Fruit fly (Drosophila melanogaster) whole organism, adult: Measurements from ENCODE around the gene dsd.

Source experiments
- CG11617 ChIP-seq: fragments of 200-800 bp; sonication (Bioruptor generic); optimal IDR thresholded peaks from 2 replicates; lab custom pipeline; 2017; ENCODE audit warnings: mild to moderate bottlenecking, missing biosample characterization, missing genetic modification reagents, missing genetic modification characterization
- CG12768 ChIP-seq: fragments of 200-800 bp; sonication (Bioruptor generic); optimal IDR thresholded peaks from 2 replicates; lab custom pipeline; 2017; ENCODE audit warnings: missing biosample characterization, missing genetic modification characterization, mild to moderate bottlenecking, moderate library complexity, missing genetic modification reagents
- CG14711 ChIP-seq: fragments of 200-800 bp; sonication (Bioruptor generic); optimal IDR thresholded peaks from 2 replicates; lab custom pipeline; 2018; ENCODE audit warnings: missing biosample characterization, mild to moderate bottlenecking, missing genetic modification characterization, moderate library complexity
- CG33017 ChIP-seq: fragments of 200-800 bp; sonication (Bioruptor generic); optimal IDR thresholded peaks from 2 replicates; lab custom pipeline; 2018; ENCODE audit warnings: missing biosample characterization, mild to moderate bottlenecking, missing genetic modification characterization, moderate library complexity
- CG5204 ChIP-seq: fragments of 200-800 bp; sonication (Bioruptor generic); optimal IDR thresholded peaks from 2 replicates; lab custom pipeline; 2016; ENCODE audit warnings: missing biosample characterization, missing genetic modification characterization
- CG7045 ChIP-seq: fragments of 200-800 bp; sonication (Bioruptor generic); optimal IDR thresholded peaks from 2 replicates; lab custom pipeline; 2017; ENCODE audit warnings: missing biosample characterization, mild to moderate bottlenecking, missing genetic modification characterization
- CG7101 ChIP-seq: fragments of 200-800 bp; sonication (Bioruptor generic); optimal IDR thresholded peaks from 2 replicates; lab custom pipeline; 2018; ENCODE audit warnings: missing biosample characterization, mild to moderate bottlenecking, missing genetic modification characterization, moderate library complexity
- Crg-1 ChIP-seq: fragments of 200-800 bp; sonication (Bioruptor generic); optimal IDR thresholded peaks from 2 replicates; lab custom pipeline; 2016; ENCODE audit warnings: missing biosample characterization, missing genetic modification characterization
- Hr96 ChIP-seq: fragments of 200-800 bp; sonication (Bioruptor generic); optimal IDR thresholded peaks from 2 replicates; lab custom pipeline; 2016; ENCODE audit warnings: missing biosample characterization, missing genetic modification characterization
- Mnt ChIP-seq: fragments of 200-800 bp; sonication (Bioruptor generic); optimal IDR thresholded peaks from 2 replicates; lab custom pipeline; 2016; ENCODE audit warnings: missing biosample characterization, mild to moderate bottlenecking, missing genetic modification characterization
- bab1 ChIP-seq: fragments of 200-800 bp; sonication (Bioruptor generic); optimal IDR thresholded peaks from 3 replicates; lab custom pipeline; 2019; ENCODE audit warnings: missing biosample characterization, mild to moderate bottlenecking, missing genetic modification characterization, moderate library complexity
- cic ChIP-seq: fragments of 200-800 bp; sonication (Bioruptor generic); optimal IDR thresholded peaks from 2 replicates; lab custom pipeline; 2017; ENCODE audit warnings: missing biosample characterization, mild to moderate bottlenecking, missing genetic modification characterization, moderate library complexity
- kay ChIP-seq: fragments of 200-800 bp; sonication (Bioruptor generic); peaks from one replicate; lab custom pipeline; 2016; ENCODE audit warnings: missing biosample characterization, missing genetic modification characterization, borderline replicate concordance
- ovo ChIP-seq: fragments of 200-800 bp; sonication (Bioruptor generic); optimal IDR thresholded peaks from 2 replicates; lab custom pipeline; 2016; ENCODE audit warnings: missing biosample characterization, missing genetic modification characterization
- tj ChIP-seq: fragments of 200-800 bp; sonication (Bioruptor generic); optimal IDR thresholded peaks from 3 replicates; lab custom pipeline; 2017; ENCODE audit warnings: missing biosample characterization, mild to moderate bottlenecking, missing genetic modification characterization, moderate library complexity
- toe ChIP-seq: fragments of 200-800 bp; sonication (Bioruptor generic); optimal IDR thresholded peaks from 2 replicates; lab custom pipeline; 2016; ENCODE audit warnings: missing biosample characterization, missing genetic modification characterization

The dsd gene

DNA sequence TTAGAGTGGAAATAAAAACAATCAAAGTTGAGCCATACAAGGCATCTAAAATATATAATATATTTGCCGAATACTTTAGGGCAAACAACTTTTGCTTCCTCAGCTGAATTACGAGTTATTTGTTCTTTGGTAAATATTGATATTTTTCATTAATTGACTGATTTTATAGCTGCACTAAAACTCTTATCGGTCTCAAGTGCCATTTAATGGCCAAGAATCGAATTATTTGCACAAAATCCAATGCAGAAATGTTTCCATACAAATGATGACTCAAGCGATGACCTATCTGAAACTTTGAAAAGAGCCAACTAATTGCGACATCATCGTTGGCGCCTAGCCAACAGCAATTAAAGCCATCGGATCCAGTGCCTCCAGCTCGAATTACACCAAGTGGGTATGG lies 53.8 kb downstream of the dsd start:
- peak; percentile 85 for TF ChIP-seq cic (GFP tag; lab: Kevin White, UChicago)
- TF ChIP-seq ovo (GFP tag; lab: Kevin White, UChicago) = no peak
- peak; percentile 80 for TF ChIP-seq kay
- no peak for TF ChIP-seq tj (GFP tag; lab: Kevin White, UChicago)

DNA sequence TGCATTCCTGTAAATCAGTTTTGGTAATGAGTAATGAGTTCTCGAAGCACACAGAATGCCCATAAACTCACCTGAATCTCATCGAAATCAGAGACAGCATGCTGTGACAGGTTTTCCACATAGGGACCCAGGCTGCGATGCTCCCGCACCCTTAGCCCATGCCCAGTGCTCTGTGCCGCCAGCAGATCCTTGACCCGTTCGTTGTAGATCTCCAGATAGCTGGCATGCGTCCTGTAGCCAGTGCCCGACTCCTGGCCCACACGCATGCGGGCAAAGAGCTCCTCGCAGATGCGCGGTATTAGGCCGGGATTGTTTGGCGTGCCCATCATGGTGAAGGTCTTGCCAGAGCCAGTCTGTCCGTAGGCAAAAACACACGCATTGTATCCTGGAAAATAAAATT lies 54.5 kb downstream of the dsd start:
- TF ChIP-seq Crg-1 (GFP tag; lab: Kevin White, UChicago) (no peak), CG5204 (GFP tag; lab: Kevin White, UChicago) (no peak), Hr96 (GFP tag; lab: Kevin White, UChicago) (no peak), CG12768 (no peak), ovo (GFP tag; lab: Kevin White, UChicago) (no peak), Mnt (GFP tag; lab: Kevin White, UChicago) (no peak), CG14711 (tag; lab: Kevin White, UChicago) (no peak), CG11617 (GFP tag; lab: Kevin White, UChicago) (no peak), CG7045 (GFP tag; lab: Kevin White, UChicago) (no peak), toe (GFP tag; lab: Kevin White, UChicago) (no peak), CG33017 (tag; lab: Kevin White, UChicago) (no peak), CG7101 (tag; lab: Kevin White, UChicago) (no peak), cic (GFP tag; lab: Kevin White, UChicago) (no peak), bab1 (GFP tag; lab: Kevin White, UChicago) (no peak)
